Worm (Caenorhabditis elegans) whole organism, L1 larva: ENCODE results near the gene F10C2.3.

Source experiments
- fkh-10 ChIP-seq: sonication (generic microtip); optimal IDR thresholded peaks from 2 replicates; lab custom pipeline; 2017; ENCODE audit warnings: missing biosample characterization, missing genetic modification reagents, missing genetic modification characterization
- mep-1 ChIP-seq: fragments of 150-350 bp; optimal IDR thresholded peaks from 2 replicates; lab custom pipeline; 2014; ENCODE audit warnings: missing biosample characterization, missing genetic modification characterization
- nhr-11 ChIP-seq: fragments of 150-350 bp; optimal IDR thresholded peaks from 2 replicates; lab custom pipeline; 2014; ENCODE audit warnings: missing biosample characterization, missing genetic modification characterization
- pag-3 ChIP-seq: sonication (generic microtip); optimal IDR thresholded peaks from 2 replicates; lab custom pipeline; 2017; ENCODE audit warnings: missing genetic modification characterization, mild to moderate bottlenecking, missing compliant biosample characterization, antibody characterized with exemption, borderline replicate concordance; ENCODE audit not compliant: insufficient read depth
- pqm-1 ChIP-seq: sonication (generic microtip); optimal IDR thresholded peaks from 3 replicates; lab custom pipeline; 2017; ENCODE audit warnings: missing biosample characterization, missing genetic modification characterization
- unc-62 ChIP-seq: fragments of 150-350 bp; optimal IDR thresholded peaks from 2 replicates; lab custom pipeline; 2014; ENCODE audit warnings: missing biosample characterization, missing genetic modification reagents, missing genetic modification characterization
- vab-15 ChIP-seq: sonication (generic microtip); optimal IDR thresholded peaks from 2 replicates; lab custom pipeline; 2017; ENCODE audit warnings: missing genotype, mild to moderate bottlenecking, missing genetic modification characterization, missing compliant biosample characterization

DNA sequence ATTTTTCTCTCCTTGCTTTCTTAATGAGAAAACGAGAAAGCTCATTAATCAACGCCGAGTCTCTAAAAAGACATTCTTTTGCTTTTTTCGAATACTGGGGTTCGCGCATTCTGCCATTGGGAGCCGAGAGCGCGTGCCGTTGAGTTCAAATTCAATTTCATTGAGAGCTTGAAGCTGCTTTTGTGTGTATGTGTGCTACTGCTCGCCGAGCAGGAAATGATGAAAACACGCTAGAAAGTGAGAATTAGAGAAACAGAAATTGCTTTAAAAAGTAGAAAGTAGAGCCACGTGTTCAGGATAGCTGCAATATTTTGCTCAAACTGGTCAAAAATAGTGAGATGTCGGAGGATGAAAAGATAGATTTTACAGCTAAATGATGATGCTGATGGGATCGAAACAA is 5.6 kb downstream of the F10C2.3 start:
- TF ChIP-seq nhr-11 = no peak
- peak; percentile 85 for TF ChIP-seq fkh-10
- TF ChIP-seq vab-15 = no peak
- no peak for TF ChIP-seq unc-62
- TF ChIP-seq mep-1 (tag; lab: Kevin White, UChicago) = peak; percentile 45
- TF ChIP-seq pag-3 = no peak
- TF ChIP-seq pqm-1 (tag; lab: Kevin White, UChicago) = no peak
